Worm (Caenorhabditis elegans): ENCODE measurements around the gene ilcr-2.

DNA sequence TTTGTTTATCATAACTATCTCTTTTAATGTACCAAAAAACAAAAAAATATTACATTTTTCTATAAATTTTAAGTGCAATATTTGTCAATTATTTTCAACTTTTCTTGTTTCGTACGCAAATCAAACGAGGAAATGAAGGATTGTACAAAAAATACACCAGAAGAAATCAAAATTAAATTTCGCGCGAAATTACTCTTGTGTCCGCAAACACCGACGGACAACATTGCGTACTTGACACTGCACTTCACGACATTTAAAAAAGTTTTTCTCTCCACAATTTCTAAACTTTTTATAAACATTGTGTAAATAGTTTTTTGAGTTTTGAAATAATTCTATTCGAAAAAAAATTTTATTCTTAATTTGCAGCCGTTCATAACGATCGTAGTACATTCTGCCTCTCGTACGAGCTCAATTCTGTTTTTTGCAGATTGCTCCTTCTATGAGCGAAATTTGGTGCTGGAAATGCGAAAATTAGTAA, 1.1 kb upstream of the ilcr-2 start, which contains the start of gene mrps-16:
- TF ChIP-seq lsy-2 (tag; optimal IDR thresholded peaks at IDR 0.05) = peak; percentile 62 to 88
- TF ChIP-seq R02D3.7 (tag; optimal IDR thresholded peaks at IDR 0.05) = no peak
- TF ChIP-seq ama-1 (optimal IDR thresholded peaks at IDR 0.05) = peak; percentile 3
- peak; percentile 65 for TF ChIP-seq snpc-4 (tag; optimal IDR thresholded peaks at IDR 0.05)
- TF ChIP-seq alr-1 (tag; optimal IDR thresholded peaks at IDR 0.05) = no peak
- TF ChIP-seq nhr-129 (tag; optimal IDR thresholded peaks at IDR 0.05) = peak; percentile 53
- TF ChIP-seq skn-1 (tag; optimal IDR thresholded peaks at IDR 0.05) = no peak
- no peak for TF ChIP-seq dmd-4 (tag; optimal IDR thresholded peaks at IDR 0.05)
- TF ChIP-seq unc-62 (GFP tag; optimal IDR thresholded peaks at IDR 0.05) = no peak
- no peak for TF ChIP-seq unc-39 (tag; optimal IDR thresholded peaks at IDR 0.05)
- peak; percentile 39 for TF ChIP-seq lin-13 (GFP tag; optimal IDR thresholded peaks at IDR 0.05)
- TF ChIP-seq ztf-11 (tag; optimal IDR thresholded peaks at IDR 0.05) = no peak
- TF ChIP-seq nhr-25 (tag; optimal IDR thresholded peaks at IDR 0.05) = no peak
- no peak for TF ChIP-seq ZK546.5 (tag; optimal IDR thresholded peaks at IDR 0.05)
